Worm (Caenorhabditis elegans) whole organism, young adult: ENCODE measurements around the gene flp-27.
A peak's percentile ranks its signal among the peaks of the same experiment; 100 is the strongest.

Experiments
- B0261.1 ChIP-seq: sonication (generic microtip); optimal IDR thresholded peaks from 2 replicates; lab custom pipeline; 2016; ENCODE audit warnings: mild to moderate bottlenecking, missing genetic modification characterization, moderate library complexity, missing compliant biosample characterization
- B0336.3 ChIP-seq: fragments of 200-800 bp; sonication (Bioruptor generic); IDR thresholded peaks from 2 replicates; pipeline ENCODE4 v1.3.6; 2022; ENCODE audit warnings: missing genetic modification characterization, missing compliant biosample characterization
- C06A6.2 ChIP-seq: fragments of 200-800 bp; sonication (Bioruptor generic); conservative IDR thresholded peaks from 2 replicates; pipeline ENCODE4 v1.3.6; 2022; ENCODE audit warnings: missing genetic modification characterization, missing compliant biosample characterization
- F22D6.2 ChIP-seq: sonication (generic microtip); optimal IDR thresholded peaks from 2 replicates; lab custom pipeline; 2016; ENCODE audit warnings: mild to moderate bottlenecking, missing genetic modification characterization, missing compliant biosample characterization
- F33H1.4 ChIP-seq: fragments of 200-800 bp; sonication (Bioruptor generic); IDR thresholded peaks from 2 replicates; pipeline ENCODE4 v1.3.6; 2022; ENCODE audit warnings: missing genetic modification reagents, missing genetic modification characterization, missing compliant biosample characterization
- F57A8.1 ChIP-seq: fragments of 200-800 bp; sonication (Bioruptor generic); optimal IDR thresholded peaks from 2 replicates; lab custom pipeline; 2018; ENCODE audit warnings: mild to moderate bottlenecking, missing genetic modification characterization, moderate library complexity, missing compliant biosample characterization
- F57C9.4 ChIP-seq: sonication (generic microtip); optimal IDR thresholded peaks from 2 replicates; lab custom pipeline; 2017; ENCODE audit warnings: mild to moderate bottlenecking, missing genetic modification characterization, missing compliant biosample characterization
- K12H6.12 ChIP-seq: fragments of 200-800 bp; sonication (Bioruptor generic); optimal IDR thresholded peaks from 2 replicates; lab custom pipeline; 2018; ENCODE audit warnings: mild to moderate bottlenecking, missing genetic modification characterization, missing compliant biosample characterization
- Y53F4B.3 ChIP-seq: fragments of 200-800 bp; sonication (Bioruptor generic); IDR thresholded peaks from 2 replicates; pipeline ENCODE4 v1.3.6; 2022; ENCODE audit warnings: missing genetic modification reagents, missing genetic modification characterization, missing compliant biosample characterization
- Y67H2A.10 ChIP-seq: fragments of 200-800 bp; sonication (Bioruptor generic); conservative IDR thresholded peaks from 2 replicates; pipeline ENCODE4 v1.3.6; 2022; ENCODE audit warnings: missing genetic modification reagents, missing genetic modification characterization, missing compliant biosample characterization
- attf-3 ChIP-seq: fragments of 200-800 bp; sonication (Bioruptor generic); conservative IDR thresholded peaks from 2 replicates; pipeline ENCODE4 v1.3.6; 2022; ENCODE audit warnings: missing genetic modification reagents, missing genetic modification characterization, missing compliant biosample characterization
- bed-2 ChIP-seq: fragments of 200-800 bp; sonication (Bioruptor generic); IDR thresholded peaks from 2 replicates; pipeline ENCODE4 v1.3.6; 2022; ENCODE audit warnings: missing genetic modification reagents, missing genetic modification characterization, missing compliant biosample characterization
- ceh-100 ChIP-seq: fragments of 200-800 bp; sonication (Bioruptor generic); IDR thresholded peaks from 2 replicates; pipeline ENCODE4 v1.3.6; 2022; ENCODE audit warnings: missing genetic modification reagents, missing genetic modification characterization, missing compliant biosample characterization
- ceh-27 ChIP-seq: fragments of 200-800 bp; sonication (Bioruptor generic); optimal IDR thresholded peaks from 2 replicates; lab custom pipeline; 2018; ENCODE audit warnings: mild to moderate bottlenecking, missing genetic modification characterization, moderate library complexity, missing compliant biosample characterization
- ceh-58 ChIP-seq: fragments of 200-800 bp; sonication (Bioruptor generic); IDR thresholded peaks from 2 replicates; pipeline ENCODE4 v1.3.6; 2022; ENCODE audit warnings: missing genetic modification characterization, missing compliant biosample characterization
- ceh-79 ChIP-seq: sonication (generic microtip); optimal IDR thresholded peaks from 2 replicates; lab custom pipeline; 2017; ENCODE audit warnings: mild to moderate bottlenecking, missing genetic modification characterization, missing compliant biosample characterization
- chd-7 ChIP-seq: sonication (generic microtip); optimal IDR thresholded peaks from 2 replicates; lab custom pipeline; 2016; ENCODE audit warnings: mild to moderate bottlenecking, missing genetic modification characterization, moderate library complexity, missing compliant biosample characterization
- dpl-1 ChIP-seq: fragments of 150-350 bp; optimal IDR thresholded peaks from 2 replicates; lab custom pipeline; 2014; ENCODE audit warnings: missing biosample characterization, missing genetic modification reagents, missing genetic modification characterization
- efl-1 ChIP-seq: fragments of 150-350 bp; optimal IDR thresholded peaks from 2 replicates; lab custom pipeline; 2014; ENCODE audit warnings: missing biosample characterization, missing genetic modification reagents, missing genetic modification characterization
- egl-18 ChIP-seq: fragments of 200-800 bp; sonication (Bioruptor generic); IDR thresholded peaks from 2 replicates; pipeline ENCODE4 v1.3.6; 2022; ENCODE audit warnings: missing genetic modification reagents, missing genetic modification characterization, missing compliant biosample characterization
- ekl-4 ChIP-seq: fragments of 200-800 bp; sonication (Bioruptor generic); IDR thresholded peaks from 2 replicates; pipeline ENCODE4 v1.3.6; 2022; ENCODE audit warnings: missing genetic modification reagents, missing genetic modification characterization, missing compliant biosample characterization
- gei-17 ChIP-seq: fragments of 200-800 bp; sonication (Bioruptor generic); optimal IDR thresholded peaks from 2 replicates; lab custom pipeline; 2018; ENCODE audit warnings: mild to moderate bottlenecking, missing genetic modification characterization, missing compliant biosample characterization
- hsf-1 ChIP-seq: fragments of 200-800 bp; sonication (Bioruptor generic); IDR thresholded peaks from 2 replicates; pipeline ENCODE4 v1.3.6; 2022; ENCODE audit warnings: missing genetic modification reagents, missing genetic modification characterization, missing compliant biosample characterization
- lin-40 ChIP-seq: sonication (generic microtip); optimal IDR thresholded peaks from 2 replicates; lab custom pipeline; 2016; ENCODE audit warnings: missing genetic modification characterization, mild to moderate bottlenecking, missing compliant biosample characterization, missing genotype, missing genetic modification reagents
- lin-54 ChIP-seq: fragments of 200-800 bp; sonication (Bioruptor generic); optimal IDR thresholded peaks from 2 replicates; lab custom pipeline; 2018; ENCODE audit warnings: mild to moderate bottlenecking, missing genetic modification characterization, missing compliant biosample characterization
- lir-1 ChIP-seq: fragments of 200-800 bp; sonication (Bioruptor generic); conservative IDR thresholded peaks from 2 replicates; pipeline ENCODE4 v1.3.6; 2022; ENCODE audit warnings: missing genetic modification reagents, missing genetic modification characterization, missing compliant biosample characterization
- lsl-1 ChIP-seq: fragments of 200-800 bp; sonication (Bioruptor generic); optimal IDR thresholded peaks from 2 replicates; lab custom pipeline; 2018; ENCODE audit warnings: mild to moderate bottlenecking, missing genetic modification characterization, moderate library complexity, missing compliant biosample characterization
- madf-3 ChIP-seq: fragments of 200-800 bp; sonication (Bioruptor generic); IDR thresholded peaks from 2 replicates; pipeline ENCODE4 v1.3.6; 2022; ENCODE audit warnings: missing genetic modification reagents, missing genetic modification characterization, missing compliant biosample characterization
- madf-8 ChIP-seq: fragments of 200-800 bp; sonication (Bioruptor generic); conservative IDR thresholded peaks from 2 replicates; pipeline ENCODE4 v1.3.6; 2022; ENCODE audit warnings: missing genetic modification reagents, missing genetic modification characterization, missing compliant biosample characterization
- mcd-1 ChIP-seq: fragments of 200-800 bp; sonication (Bioruptor generic); IDR thresholded peaks from 2 replicates; pipeline ENCODE4 v1.3.6; 2022; ENCODE audit warnings: missing genetic modification reagents, missing genetic modification characterization, missing compliant biosample characterization
- mel-28 ChIP-seq: sonication (generic microtip); optimal IDR thresholded peaks from 2 replicates; lab custom pipeline; 2016; ENCODE audit warnings: borderline replicate concordance, mild to moderate bottlenecking, missing genetic modification characterization, missing compliant biosample characterization
- nfya-1 ChIP-seq: sonication (generic microtip); optimal IDR thresholded peaks from 2 replicates; lab custom pipeline; 2017; ENCODE audit warnings: antibody characterized with exemption, missing compliant biosample characterization, missing genetic modification characterization, borderline replicate concordance; ENCODE audit not compliant: insufficient read depth
- nfya-2 ChIP-seq: fragments of 200-800 bp; sonication (Bioruptor generic); IDR thresholded peaks from 2 replicates; pipeline ENCODE4 v1.3.6; 2022; ENCODE audit warnings: missing genetic modification reagents, missing genetic modification characterization, missing compliant biosample characterization
- nhr-179 ChIP-seq: sonication (generic microtip); optimal IDR thresholded peaks from 2 replicates; lab custom pipeline; 2016; ENCODE audit warnings: mild to moderate bottlenecking, missing genetic modification characterization, missing compliant biosample characterization
- nhr-80 ChIP-seq: sonication (generic microtip); optimal IDR thresholded peaks from 2 replicates; lab custom pipeline; 2016; ENCODE audit warnings: missing genetic modification characterization, missing compliant biosample characterization
- sea-2 ChIP-seq: fragments of 200-800 bp; sonication (Bioruptor generic); IDR thresholded peaks from 2 replicates; pipeline ENCODE4 v1.3.6; 2022; ENCODE audit warnings: missing genetic modification characterization, missing compliant biosample characterization
- snpc-1.1 ChIP-seq: sonication (generic microtip); optimal IDR thresholded peaks from 2 replicates; lab custom pipeline; 2017; ENCODE audit warnings: missing genetic modification characterization, mild to moderate bottlenecking, missing compliant biosample characterization, antibody characterized with exemption, moderate library complexity, missing genotype, missing genetic modification reagents; ENCODE audit not compliant: insufficient read depth
- snpc-1.3 ChIP-seq: sonication (generic microtip); optimal IDR thresholded peaks from 2 replicates; lab custom pipeline; 2017; ENCODE audit warnings: missing genetic modification characterization, mild to moderate bottlenecking, missing compliant biosample characterization, antibody characterized with exemption, moderate library complexity, missing genotype, missing genetic modification reagents; ENCODE audit not compliant: insufficient read depth
- snpc-3.4 ChIP-seq: sonication (generic microtip); optimal IDR thresholded peaks from 2 replicates; lab custom pipeline; 2017; ENCODE audit warnings: missing genetic modification characterization, mild to moderate bottlenecking, missing compliant biosample characterization, antibody characterized with exemption, moderate library complexity, missing genotype, missing genetic modification reagents
- sptf-2 ChIP-seq: fragments of 200-800 bp; sonication (Bioruptor generic); optimal IDR thresholded peaks from 2 replicates; lab custom pipeline; 2018; ENCODE audit warnings: mild to moderate bottlenecking, missing genetic modification characterization, missing compliant biosample characterization
- tbp1 ChIP-seq: fragments of 200-800 bp; sonication (Bioruptor generic); optimal IDR thresholded peaks from 2 replicates; lab custom pipeline; 2018; ENCODE audit warnings: mild to moderate bottlenecking, missing genetic modification characterization, missing compliant biosample characterization
- unc-62 ChIP-seq: fragments of 150-350 bp; optimal IDR thresholded peaks from 2 replicates; lab custom pipeline; 2014; ENCODE audit warnings: missing biosample characterization, missing genetic modification reagents, missing genetic modification characterization
- zfh-2 ChIP-seq: fragments of 200-800 bp; sonication (Bioruptor generic); conservative IDR thresholded peaks from 2 replicates; pipeline ENCODE4 v1.3.6; 2022; ENCODE audit warnings: missing genetic modification reagents, missing genetic modification characterization, missing compliant biosample characterization
- ztf-3 ChIP-seq: fragments of 200-800 bp; sonication (Bioruptor generic); optimal IDR thresholded peaks from 2 replicates; lab custom pipeline; 2018; ENCODE audit warnings: mild to moderate bottlenecking, missing genetic modification characterization, missing compliant biosample characterization

Gene flp-27

ce11 chrII:5714807-5715206 is 34.0 kb downstream of the flp-27 start, which contains the start of the genes tiar-1 and lelo-4 (continued):
- TF ChIP-seq lin-40 (peak; percentile 16), mcd-1 (GFP tag; lab: Robert Waterston, UW) (0 out of 2 replicates have a peak, but pooled peaks have one; percentile 45), tbp1 (GFP tag; lab: Kevin White, UChicago) (peak; percentile 16), nfya-1 (tag; lab: Kevin White, UChicago) (no peak), egl-18 (no peak), snpc-1.3 (tag; lab: Kevin White, UChicago) (peak; percentile 52), lin-54 (GFP tag; lab: Kevin White, UChicago) (peak; percentile 93), sea-2 (GFP tag; lab: Robert Waterston, UW) (no peak), lir-1 (GFP tag; lab: Robert Waterston, UW) (no peak), F57C9.4 (tag; lab: Kevin White, UChicago) (no peak), snpc-3.4 (tag; lab: Kevin White, UChicago) (peak; percentile 72), attf-3 (GFP tag; lab: Robert Waterston, UW) (no peak), efl-1 (GFP tag; lab: Kevin White, UChicago) (peak; percentile 72), snpc-1.1 (tag; lab: Kevin White, UChicago) (no peak), ceh-58 (no peak), zfh-2 (GFP tag; lab: Robert Waterston, UW) (no peak), dpl-1 (peak; percentile 73), Y53F4B.3 (GFP tag; lab: Robert Waterston, UW) (no peak), chd-7 (tag; lab: Kevin White, UChicago) (no peak), ceh-27 (GFP tag; lab: Kevin White, UChicago) (peak; percentile 78), K12H6.12 (tag; lab: Kevin White, UChicago) (peak; percentile 38), mel-28 (tag; lab: Kevin White, UChicago) (no peak), ceh-79 (tag; lab: Kevin White, UChicago) (no peak), nfya-2 (GFP tag; lab: Robert Waterston, UW) (no peak), ceh-100 (GFP tag; lab: Robert Waterston, UW) (peak; percentile 44; the same call in 1 of the 2 replicates), Y67H2A.10 (GFP tag; lab: Robert Waterston, UW) (no peak)

- TF ChIP-seq F33H1.4, result no peak
- TF ChIP-seq nhr-80 (tag; lab: Kevin White, UChicago), result peak; percentile 27
- 0 out of 2 replicates have a peak, but pooled peaks have one; percentile 28 for TF ChIP-seq madf-3
- TF ChIP-seq, all 124 proteins: peak for 2
Measured at ce11 chrII:5715745-5716357, 35.0 kb downstream of the flp-27 start, which contains the start of the genes C18A3.10 and C18A3.3. C18A3.10 (minus strand) TSS chrII:5715845. C18A3.3 (plus strand) TSS chrII:5716307.

ce11 chrII:5717831-5718230 is 37.0 kb downstream of the flp-27 start, which contains the start of gene zipt-3:
zipt-3 (plus strand) TSS chrII:5718131.
- no peak for TF ChIP-seq lsl-1
- TF ChIP-seq nhr-179 (tag; lab: Kevin White, UChicago), result no peak

- no peak for TF ChIP-seq gei-17 (GFP tag; lab: Kevin White, UChicago)
- TF ChIP-seq F57A8.1, result no peak
- no peak for TF ChIP-seq bed-2
- TF ChIP-seq B0336.3 (GFP tag; lab: Robert Waterston, UW), result no peak
- no peak for TF ChIP-seq hsf-1
- TF ChIP-seq madf-8, result no peak
- no peak for TF ChIP-seq unc-62
- TF ChIP-seq B0261.1 (tag; lab: Kevin White, UChicago), result no peak
- TF ChIP-seq sptf-2 (GFP tag; lab: Kevin White, UChicago), result no peak
- no peak for TF ChIP-seq ekl-4 (GFP tag; lab: Robert Waterston, UW)
- no peak for TF ChIP-seq ztf-3 (GFP tag; lab: Kevin White, UChicago)
- no peak for TF ChIP-seq dpl-1
- TF ChIP-seq lsl-1, result no peak
- TF ChIP-seq F22D6.2 (tag; lab: Kevin White, UChicago), result no peak
- no peak for TF ChIP-seq C06A6.2 (GFP tag; lab: Robert Waterston, UW)
Measured at ce11 chrII:5719848-5720247, 39.0 kb downstream of the flp-27 start, which contains the start of gene damt-1. damt-1 (plus strand) TSS chrII:5720148.
